Worm (Caenorhabditis elegans): ENCODE results near the gene che-10.
A peak's percentile ranks its signal among the peaks of the same experiment; 100 is the strongest.

che-10 gene

ce11 chrII:4673242-4673641, 35.1 kb upstream of the che-10 start:
- TF ChIP-seq zfh-2 (GFP tag; conservative IDR thresholded peaks at IDR 0.05) (peak; percentile 64), let-607 (tag; optimal IDR thresholded peaks at IDR 0.05) (no peak)

ce11 chrII:4672584-4673110, 34.5 kb upstream of the che-10 start, which contains the start of the genes clec-140 and hmg-11:
TSS of gene clec-140 (plus strand) at chrII:4673060.
TSS of gene hmg-11 (plus strand) at chrII:4673085.
- TF ChIP-seq cebp-2 (GFP tag; IDR thresholded peaks at IDR 0.05) = no peak
- TF ChIP-seq dox-1 (GFP tag; IDR thresholded peaks at IDR 0.05) = peak; percentile 66
- TF ChIP-seq die-1 (tag; optimal IDR thresholded peaks at IDR 0.05) = peak; percentile 7
- TF ChIP-seq mcd-1 (GFP tag; IDR thresholded peaks at IDR 0.05) = 0 out of 2 replicates have a peak, but pooled peaks have one; percentile 33
- TF ChIP-seq rpc-1 (optimal IDR thresholded peaks at IDR 0.05) = no peak
- no peak for TF ChIP-seq rpc-1 (tag; optimal IDR thresholded peaks at IDR 0.05)
- TF ChIP-seq mes-4 (tag; optimal IDR thresholded peaks at IDR 0.05) = no peak
- 0 out of 2 replicates have a peak, but pooled peaks have one; percentile 25 for TF ChIP-seq attf-3 (GFP tag; conservative IDR thresholded peaks at IDR 0.05)
- TF ChIP-seq zim-3 (tag; optimal IDR thresholded peaks at IDR 0.05) = no peak
- no peak for TF ChIP-seq Y53G8AR.9 (GFP tag; conservative IDR thresholded peaks at IDR 0.05)
- no peak for TF ChIP-seq ccch-3 (GFP tag; optimal IDR thresholded peaks at IDR 0.05)
- TF ChIP-seq B0019.2 (GFP tag; conservative IDR thresholded peaks at IDR 0.05) = no peak
- no peak for TF ChIP-seq F52B5.7 (tag; optimal IDR thresholded peaks at IDR 0.05)
- no peak for TF ChIP-seq lin-40 (tag; optimal IDR thresholded peaks at IDR 0.05)
- TF ChIP-seq zfh-2 (GFP tag; conservative IDR thresholded peaks at IDR 0.05) = 0 out of 2 replicates have a peak, but pooled peaks have one; percentile 31
- 0 out of 2 replicates have a peak, but pooled peaks have one; percentile 29 for TF ChIP-seq madf-3 (GFP tag; IDR thresholded peaks at IDR 0.05)
- no peak; the same call in 1 of the 2 replicates for TF ChIP-seq hmg-1.2 (GFP tag; IDR thresholded peaks at IDR 0.05)
- TF ChIP-seq let-526 (GFP tag; IDR thresholded peaks at IDR 0.05) = no peak
- no peak for TF ChIP-seq F55B11.4 (tag; optimal IDR thresholded peaks at IDR 0.05; ENCODE audit: borderline replicate concordance, insufficient read depth)
- TF ChIP-seq attf-5 (GFP tag; optimal IDR thresholded peaks at IDR 0.05) = peak; percentile 70
- no peak for TF ChIP-seq Y79H2A.3 (GFP tag; conservative IDR thresholded peaks at IDR 0.05)
- TF ChIP-seq nfya-2 (GFP tag; IDR thresholded peaks at IDR 0.05) = no peak
- no peak for TF ChIP-seq rec-8 (tag; optimal IDR thresholded peaks at IDR 0.05)
- TF ChIP-seq lin-54 (GFP tag; optimal IDR thresholded peaks at IDR 0.05) = no peak
- TF ChIP-seq madf-10 (tag; optimal IDR thresholded peaks at IDR 0.05) = no peak
- TF ChIP-seq ZK185.1 (tag; optimal IDR thresholded peaks at IDR 0.05; ENCODE audit: poor library complexity, severe bottlenecking) = no peak
- no peak for TF ChIP-seq nhr-120 (GFP tag; IDR thresholded peaks at IDR 0.05)
- no peak for TF ChIP-seq Y67H2A.10 (GFP tag; conservative IDR thresholded peaks at IDR 0.05)
- no peak for TF ChIP-seq ceh-58 (GFP tag; IDR thresholded peaks at IDR 0.05)
- no peak for TF ChIP-seq ztf-18 (tag; optimal IDR thresholded peaks at IDR 0.05)
- no peak for TF ChIP-seq ztf-28 (GFP tag; IDR thresholded peaks at IDR 0.05)
- no peak for TF ChIP-seq F33H1.4 (GFP tag; IDR thresholded peaks at IDR 0.05)
- TF ChIP-seq aptf-2 (GFP tag; conservative IDR thresholded peaks at IDR 0.05) = no peak
- TF ChIP-seq hlh-12 (tag; optimal IDR thresholded peaks at IDR 0.05) = no peak
- TF ChIP-seq madf-8 (GFP tag; conservative IDR thresholded peaks at IDR 0.05) = no peak
- TF ChIP-seq ets-4 (GFP tag; optimal IDR thresholded peaks at IDR 0.05) = no peak
- no peak for TF ChIP-seq D2030.7 (GFP tag; IDR thresholded peaks at IDR 0.05)
- no peak for TF ChIP-seq ama-1 (optimal IDR thresholded peaks at IDR 0.05)
- no peak for TF ChIP-seq ama-1 (GFP tag; optimal IDR thresholded peaks at IDR 0.05)
- TF ChIP-seq ztf-26 (tag; optimal IDR thresholded peaks at IDR 0.05) = no peak
- TF ChIP-seq dpl-1 (GFP tag; optimal IDR thresholded peaks at IDR 0.05) = no peak
- no peak for TF ChIP-seq B0035.1 (tag; optimal IDR thresholded peaks at IDR 0.05)
- no peak for TF ChIP-seq hrde-1 (tag; optimal IDR thresholded peaks at IDR 0.05; ENCODE audit: borderline replicate concordance)
- no peak for TF ChIP-seq tbx-9 (tag; optimal IDR thresholded peaks at IDR 0.05; ENCODE audit: borderline replicate concordance)
- no peak for TF ChIP-seq nfya-1 (tag; optimal IDR thresholded peaks at IDR 0.05; ENCODE audit: borderline replicate concordance, insufficient read depth)
- peak; percentile 77 for TF ChIP-seq nhr-80 (tag; optimal IDR thresholded peaks at IDR 0.05)

Data from whole organism, young adult.